Fruit fly (Drosophila melanogaster): ENCODE measurements around the gene Regnase-1.

DNA sequence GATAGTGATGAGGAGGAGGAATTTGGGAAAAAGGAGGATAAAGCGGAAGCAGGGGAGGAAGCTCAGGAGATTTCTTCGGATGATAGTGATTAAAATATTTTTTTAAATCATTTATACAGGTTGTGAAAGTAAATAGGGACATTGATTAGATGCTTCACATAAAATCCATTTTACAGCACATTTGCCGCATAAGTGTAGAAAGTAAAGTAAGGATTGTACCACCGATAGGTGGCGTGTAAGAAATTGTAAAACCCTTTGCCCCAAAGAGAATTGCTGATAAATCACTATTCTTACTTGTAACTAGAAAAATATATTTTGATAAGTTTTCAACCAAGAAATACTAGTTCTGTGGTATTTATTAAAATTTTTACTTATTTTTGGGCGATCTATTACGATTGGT is 23.1 kb upstream of the Regnase-1 start:
- TF ChIP-seq pzg (GFP tag; optimal IDR thresholded peaks at IDR 0.05) = no peak
- no peak for TF ChIP-seq YL-1 (GFP tag; optimal IDR thresholded peaks at IDR 0.05)
- no peak for TF ChIP-seq Asciz (GFP tag; optimal IDR thresholded peaks at IDR 0.05)
- TF ChIP-seq BtbVII (GFP tag; optimal IDR thresholded peaks at IDR 0.05) = no peak
- no peak for TF ChIP-seq zen2 (GFP tag; IDR thresholded peaks at IDR 0.05; ENCODE audit: partially characterized antibody)
- no peak for TF ChIP-seq CG15601 (tag; optimal IDR thresholded peaks at IDR 0.05)
- TF ChIP-seq kay (GFP tag; optimal IDR thresholded peaks at IDR 0.05) = no peak
- no peak for TF ChIP-seq rib (GFP tag; IDR thresholded peaks at IDR 0.05)
- no peak for TF ChIP-seq CG9609 (GFP tag; optimal IDR thresholded peaks at IDR 0.05)
- peak; percentile 53; the same call in 2 of the 3 replicates for TF ChIP-seq knrl (GFP tag; IDR thresholded peaks at IDR 0.05; ENCODE audit: partially characterized antibody)
